Fruit fly (Drosophila melanogaster) whole organism, embryonic: ENCODE results near the gene CG14650.

Experiments used
- Atf3 ChIP-seq: fragments of 200-800 bp; sonication (Bioruptor generic); optimal IDR thresholded peaks from 3 replicates; lab custom pipeline; 2016; ENCODE audit warnings: missing biosample characterization, missing genetic modification characterization
- Awh ChIP-seq: fragments of 200-800 bp; sonication (Bioruptor generic); IDR thresholded peaks from 2 replicates; pipeline ENCODE4, ENCODE4 v1.3.6; 2022; ENCODE audit warnings: missing biosample characterization, missing genetic modification characterization
- B-H1 ChIP-seq: fragments of 200-800 bp; sonication (Bioruptor generic); IDR thresholded peaks from 3 replicates; pipeline ENCODE4 v1.3.6; 2022; ENCODE audit warnings: missing biosample characterization, missing genetic modification characterization
- Bgb ChIP-seq: fragments of 200-800 bp; sonication (Bioruptor generic); IDR thresholded peaks from 2 replicates; pipeline ENCODE4 v1.3.6; 2022; ENCODE audit warnings: missing biosample characterization, missing genetic modification characterization; ENCODE audit not compliant: partially characterized antibody
- CG10267 ChIP-seq: fragments of 200-800 bp; sonication (Bioruptor generic); optimal IDR thresholded peaks from 2 replicates; lab custom pipeline; 2018; ENCODE audit warnings: missing biosample characterization, mild to moderate bottlenecking, missing genetic modification characterization, moderate library complexity
- CG10274 ChIP-seq: fragments of 200-800 bp; sonication (Bioruptor generic); optimal IDR thresholded peaks from 3 replicates; lab custom pipeline; 2017; ENCODE audit warnings: missing biosample characterization, mild to moderate bottlenecking, missing genetic modification characterization
- CG10366 ChIP-seq: fragments of 200-800 bp; sonication (Bioruptor generic); IDR thresholded peaks from 2 replicates; pipeline ENCODE4 v1.3.6; 2022; ENCODE audit warnings: missing biosample characterization, missing genetic modification characterization
- CG11085 ChIP-seq: fragments of 200-800 bp; sonication (Bioruptor generic); IDR thresholded peaks from 2 replicates; pipeline ENCODE4 v1.3.6; 2022; ENCODE audit warnings: missing biosample characterization, missing genetic modification characterization
- CG11456 ChIP-seq: fragments of 200-800 bp; sonication (Bioruptor generic); IDR thresholded peaks from 3 replicates; pipeline ENCODE4 v1.3.6; 2022; ENCODE audit warnings: missing biosample characterization, missing genetic modification characterization
- CG12219 ChIP-seq: fragments of 200-800 bp; sonication (Bioruptor generic); optimal IDR thresholded peaks from 3 replicates; lab custom pipeline; 2018; ENCODE audit warnings: missing biosample characterization, mild to moderate bottlenecking, missing genetic modification characterization
- CG12236 ChIP-seq: fragments of 200-800 bp; sonication (Bioruptor generic); optimal IDR thresholded peaks from 2 replicates; lab custom pipeline; 2016; ENCODE audit warnings: missing biosample characterization, missing genetic modification characterization
- CG12659 ChIP-seq: fragments of 200-800 bp; sonication (Bioruptor generic); optimal IDR thresholded peaks from 3 replicates; lab custom pipeline; 2017; ENCODE audit warnings: mild to moderate bottlenecking, missing biosample characterization, missing genetic modification reagents, missing genetic modification characterization
- CG13775 ChIP-seq: fragments of 200-800 bp; sonication (Bioruptor generic); optimal IDR thresholded peaks from 3 replicates; lab custom pipeline; 2017; ENCODE audit warnings: missing biosample characterization, mild to moderate bottlenecking, missing genetic modification characterization
- CG15011 ChIP-seq: fragments of 200-800 bp; sonication (Bioruptor generic); optimal IDR thresholded peaks from 3 replicates; lab custom pipeline; 2018; ENCODE audit warnings: missing biosample characterization, mild to moderate bottlenecking, missing genetic modification characterization
- CG15514 ChIP-seq: fragments of 200-800 bp; sonication (Bioruptor generic); optimal IDR thresholded peaks from 3 replicates; lab custom pipeline; 2017; ENCODE audit warnings: missing biosample characterization, missing genetic modification characterization, mild to moderate bottlenecking, moderate library complexity, missing genetic modification reagents
- CG17328 ChIP-seq: fragments of 200-800 bp; sonication (Bioruptor generic); IDR thresholded peaks from 2 replicates; pipeline ENCODE4 v1.3.6; 2022; ENCODE audit warnings: missing biosample characterization, missing genetic modification characterization
- CG2116 ChIP-seq: fragments of 200-800 bp; sonication (Bioruptor generic); optimal IDR thresholded peaks from 3 replicates; lab custom pipeline; 2018; ENCODE audit warnings: missing biosample characterization, mild to moderate bottlenecking, missing genetic modification characterization
- CG31365 ChIP-seq: fragments of 200-800 bp; sonication (Bioruptor generic); optimal IDR thresholded peaks from 2 replicates; lab custom pipeline; 2018; ENCODE audit warnings: missing biosample characterization, mild to moderate bottlenecking, missing genetic modification characterization
- CG32767 ChIP-seq: fragments of 200-800 bp; sonication (Bioruptor generic); IDR thresholded peaks from 2 replicates; pipeline ENCODE4 v1.3.6; 2022; ENCODE audit warnings: missing biosample characterization, missing genetic modification characterization
- CG4424 ChIP-seq: fragments of 200-800 bp; sonication (Bioruptor generic); optimal IDR thresholded peaks from 3 replicates; lab custom pipeline; 2016; ENCODE audit warnings: missing biosample characterization, missing genetic modification characterization
- CG5245 ChIP-seq: fragments of 200-800 bp; sonication (Bioruptor generic); optimal IDR thresholded peaks from 3 replicates; lab custom pipeline; 2016; ENCODE audit warnings: missing biosample characterization, missing genetic modification characterization
- CG7839 ChIP-seq: fragments of 200-800 bp; sonication (Bioruptor generic); optimal IDR thresholded peaks from 3 replicates; lab custom pipeline; 2018; ENCODE audit warnings: missing biosample characterization, mild to moderate bottlenecking, missing genetic modification characterization, moderate library complexity
- CG7987 ChIP-seq: fragments of 200-800 bp; sonication (Bioruptor generic); optimal IDR thresholded peaks from 2 replicates; lab custom pipeline; 2018; ENCODE audit warnings: missing biosample characterization, mild to moderate bottlenecking, missing genetic modification characterization, moderate library complexity
- CG8478 ChIP-seq: fragments of >200 bp; optimal IDR thresholded peaks from 2 replicates; lab custom pipeline; 2018
- Dbx ChIP-seq: fragments of 200-800 bp; sonication (Bioruptor generic); IDR thresholded peaks from 3 replicates; pipeline ENCODE4 v1.3.6; 2022; ENCODE audit warnings: missing biosample characterization, missing genetic modification characterization
- Deaf1 ChIP-seq: fragments of 200-800 bp; optimal IDR thresholded peaks from 3 replicates; lab custom pipeline; 2019; ENCODE audit warnings: missing biosample characterization, mild to moderate bottlenecking, missing genetic modification characterization, moderate library complexity
- HHEX ChIP-seq: fragments of 200-800 bp; sonication (Bioruptor generic); optimal IDR thresholded peaks from 3 replicates; lab custom pipeline; 2017; ENCODE audit warnings: missing biosample characterization, mild to moderate bottlenecking, missing genetic modification characterization, missing genetic modification reagents
- HLH3B ChIP-seq: fragments of 200-800 bp; sonication (Bioruptor generic); IDR thresholded peaks from 2 replicates; pipeline ENCODE4 v1.3.6; 2022; ENCODE audit warnings: missing biosample characterization, missing genetic modification characterization
- Hr78 ChIP-seq, 2 experiments: fragments of 200-800 bp in 1 of 2; fragments of >200 bp in 1 of 2; sonication (Bioruptor generic) in 1 of 2; optimal IDR thresholded peaks; 2 replicates each; lab custom pipeline; 2017 to 2019; ENCODE audit warnings: missing biosample characterization in 2 of 2, missing genetic modification characterization in 2 of 2, mild to moderate bottlenecking in 1 of 2, moderate library complexity in 1 of 2
- Lpt ChIP-seq: fragments of >200 bp; optimal IDR thresholded peaks from 2 replicates; lab custom pipeline; 2018; ENCODE audit warnings: missing biosample characterization, missing genetic modification characterization
- MESR4 ChIP-seq: fragments of 200-800 bp; sonication (Bioruptor generic); optimal IDR thresholded peaks from 2 replicates; lab custom pipeline; 2018; ENCODE audit warnings: missing biosample characterization, mild to moderate bottlenecking, missing genetic modification characterization, moderate library complexity
- YL-1 ChIP-seq: fragments of 200-800 bp; sonication (Bioruptor generic); optimal IDR thresholded peaks from 3 replicates; lab custom pipeline; 2017; ENCODE audit warnings: missing biosample characterization, mild to moderate bottlenecking, missing genetic modification characterization
- amos ChIP-seq: fragments of 200-800 bp; sonication (Bioruptor generic); IDR thresholded peaks from 2 replicates; pipeline ENCODE4 v1.3.6; 2022; ENCODE audit warnings: missing biosample characterization, missing genetic modification characterization; ENCODE audit not compliant: partially characterized antibody
- aop ChIP-seq: fragments of 200-800 bp; sonication (Bioruptor generic); IDR thresholded peaks from 2 replicates; pipeline ENCODE4 v1.3.6; 2022; ENCODE audit warnings: missing biosample characterization, missing genetic modification characterization
- br ChIP-seq: fragments of >200 bp; optimal IDR thresholded peaks from 2 replicates; lab custom pipeline; 2017
- ci ChIP-seq: fragments of 200-800 bp; sonication (Bioruptor generic); IDR thresholded peaks from 3 replicates; pipeline ENCODE4 v1.3.6; 2022; ENCODE audit warnings: missing biosample characterization, missing genetic modification characterization
- crc ChIP-seq: fragments of 200-800 bp; sonication (Bioruptor generic); optimal IDR thresholded peaks from 2 replicates; lab custom pipeline; 2016; ENCODE audit warnings: missing biosample characterization, missing genetic modification characterization
- croc ChIP-seq: fragments of 200-800 bp; sonication (Bioruptor generic); conservative IDR thresholded peaks from 3 replicates; pipeline ENCODE4 v1.3.6; 2022; ENCODE audit warnings: missing biosample characterization, missing genetic modification characterization
- crol ChIP-seq: fragments of 200-800 bp; sonication (Bioruptor generic); IDR thresholded peaks from 2 replicates; pipeline ENCODE4 v1.3.6; 2022; ENCODE audit warnings: missing biosample characterization, missing genetic modification characterization
- emc ChIP-seq: fragments of 200-800 bp; sonication (Bioruptor generic); optimal IDR thresholded peaks from 2 replicates; lab custom pipeline; 2016; ENCODE audit warnings: missing biosample characterization, missing genetic modification characterization
- eve ChIP-seq, 2 experiments: fragments of >200 bp; optimal IDR thresholded peaks; 2 replicates each; lab custom pipeline; 2017; ENCODE audit warnings: missing biosample characterization in 2 of 2, missing genetic modification characterization in 2 of 2
- fru ChIP-seq: fragments of >200 bp; optimal IDR thresholded peaks from 2 replicates; lab custom pipeline; 2017
- grau ChIP-seq: fragments of 200-800 bp; optimal IDR thresholded peaks from 3 replicates; lab custom pipeline; 2019; ENCODE audit warnings: missing biosample characterization, mild to moderate bottlenecking, missing genetic modification characterization, moderate library complexity
- ind ChIP-seq: fragments of 200-800 bp; sonication (Bioruptor generic); optimal IDR thresholded peaks from 3 replicates; lab custom pipeline; 2016; ENCODE audit warnings: missing biosample characterization, missing genetic modification characterization
- insv ChIP-seq, 2 experiments: fragments of 200-800 bp; sonication (Bioruptor generic); optimal IDR thresholded peaks; 3 replicates each; lab custom pipeline; 2016 to 2018; ENCODE audit warnings: missing biosample characterization in 2 of 2, missing genetic modification characterization in 2 of 2
- kni ChIP-seq: fragments of 200-800 bp; sonication (Bioruptor generic); optimal IDR thresholded peaks from 3 replicates; lab custom pipeline; 2017; ENCODE audit warnings: mild to moderate bottlenecking, missing biosample characterization, missing genetic modification reagents, missing genetic modification characterization
- p53 ChIP-seq: fragments of 200-800 bp; sonication (Bioruptor generic); optimal IDR thresholded peaks from 2 replicates; lab custom pipeline; 2016; ENCODE audit warnings: missing biosample characterization, missing genetic modification characterization
- peb ChIP-seq: fragments of 200-800 bp; sonication (Bioruptor generic); IDR thresholded peaks from 2 replicates; pipeline ENCODE4 v1.3.6; 2022; ENCODE audit warnings: missing biosample characterization, missing genetic modification characterization
- pros ChIP-seq: fragments of 200-800 bp; sonication (Bioruptor generic); optimal IDR thresholded peaks from 3 replicates; lab custom pipeline; 2019; ENCODE audit warnings: missing biosample characterization, mild to moderate bottlenecking, missing genetic modification characterization, moderate library complexity
- ranshi ChIP-seq: fragments of 200-800 bp; sonication (Bioruptor generic); IDR thresholded peaks from 2 replicates; pipeline ENCODE4 v1.3.6; 2022; ENCODE audit warnings: missing biosample characterization, missing genetic modification characterization
- scrt ChIP-seq: fragments of 200-800 bp; sonication (Bioruptor generic); optimal IDR thresholded peaks from 2 replicates; lab custom pipeline; 2018; ENCODE audit warnings: missing biosample characterization, mild to moderate bottlenecking, missing genetic modification characterization, moderate library complexity
- sens ChIP-seq: fragments of 200-800 bp; sonication (Bioruptor generic); peaks from one replicate; lab custom pipeline; 2016; ENCODE audit warnings: missing biosample characterization, missing genetic modification characterization
- vvl ChIP-seq: fragments of 200-800 bp; sonication (Bioruptor generic); IDR thresholded peaks from 2 replicates; pipeline ENCODE4 v1.3.6; 2022; ENCODE audit warnings: missing biosample characterization, missing genetic modification characterization

Gene CG14650

dm6 chr3R:4450721-4451120 is 13.5 kb downstream of the CG14650 start (continued):
- TF ChIP-seq HHEX (peak; percentile 15), HLH3B (GFP tag; lab: Robert Waterston, UW) (no peak), CG10267 (tag; lab: Kevin White, UChicago) (no peak), crc (GFP tag; lab: Kevin White, UChicago) (no peak), eve (GFP tag; optimal IDR thresholded peaks at IDR 0.05; lab: Kevin White, UChicago) (no peak), peb (no peak), Bgb (no peak), p53 (GFP tag; lab: Kevin White, UChicago) (no peak), B-H1 (GFP tag; lab: Robert Waterston, UW) (no peak), grau (no peak), CG10274 (no peak), amos (GFP tag; lab: Robert Waterston, UW) (no peak), CG12219 (GFP tag; lab: Kevin White, UChicago) (no peak), br (lab: Kevin White, UChicago) (no peak), Atf3 (GFP tag; lab: Kevin White, UChicago) (no peak), fru (no peak), insv (GFP tag; optimal IDR thresholded peaks at IDR 0.05; lab: Kevin White, UChicago) (no peak), pros (GFP tag; lab: Kevin White, UChicago) (peak; percentile 95), CG5245 (no peak), ci (peak; percentile 33; the same call in 1 of the 3 replicates), CG8478 (no peak), CG7839 (tag; lab: Kevin White, UChicago) (no peak), CG2116 (GFP tag; lab: Kevin White, UChicago) (no peak), croc (GFP tag; lab: Robert Waterston, UW) (no peak), CG11085 (GFP tag; lab: Robert Waterston, UW) (no peak), ranshi (GFP tag; lab: Robert Waterston, UW) (no peak), CG11456 (0 out of 3 replicates have a peak, but pooled peaks have one; percentile 25), emc (GFP tag; lab: Kevin White, UChicago) (no peak), Deaf1 (tag; lab: Kevin White, UChicago) (peak; percentile 30), CG32767 (GFP tag; lab: Robert Waterston, UW) (no peak), YL-1 (GFP tag; lab: Kevin White, UChicago) (no peak), MESR4 (no peak), crol (GFP tag; lab: Robert Waterston, UW) (peak; percentile 22; the same call in 1 of the 2 replicates), CG7987 (no peak), CG12659 (GFP tag; lab: Kevin White, UChicago) (no peak), Awh (GFP tag; lab: Robert Waterston, UW) (peak; percentile 4; the same call in 1 of the 2 replicates), Dbx (GFP tag; lab: Robert Waterston, UW) (no peak), scrt (GFP tag; lab: Kevin White, UChicago) (no peak), CG13775 (GFP tag; lab: Kevin White, UChicago) (no peak), Hr78 (GFP tag; optimal IDR thresholded peaks at IDR 0.05; lab: Kevin White, UChicago) (no peak), kni (GFP tag; lab: Kevin White, UChicago) (no peak), CG10366 (GFP tag; lab: Robert Waterston, UW) (no peak), CG17328 (no peak), vvl (GFP tag; lab: Robert Waterston, UW) (peak; percentile 56), CG15011 (GFP tag; lab: Kevin White, UChicago) (no peak), sens (GFP tag; lab: Kevin White, UChicago) (no peak), CG12236 (GFP tag; lab: Kevin White, UChicago) (no peak), CG4424 (GFP tag; lab: Kevin White, UChicago) (no peak), aop (GFP tag; lab: Robert Waterston, UW) (0 out of 2 replicates have a peak, but pooled peaks have one; percentile 12), ind (GFP tag; lab: Kevin White, UChicago) (no peak), Lpt (GFP tag; lab: Kevin White, UChicago) (no peak), CG31365 (no peak), CG15514 (GFP tag; lab: Kevin White, UChicago) (no peak)
